Worm (Caenorhabditis elegans) whole organism, mixed stage, embryonic: ENCODE results near the gene pxn-2.

Source experiments
- bed-3 ChIP-seq: fragments of 200-800 bp; sonication (Bioruptor generic); optimal IDR thresholded peaks from 3 replicates; lab custom pipeline; 2018; ENCODE audit warnings: mild to moderate bottlenecking, missing genetic modification characterization, moderate library complexity, missing compliant biosample characterization
- blmp-1 ChIP-seq: fragments of 150-350 bp; optimal IDR thresholded peaks from 2 replicates; lab custom pipeline; 2014; ENCODE audit warnings: missing biosample characterization, missing genetic modification characterization
- ceh-39 ChIP-seq: fragments of 150-350 bp; optimal IDR thresholded peaks from 2 replicates; lab custom pipeline; 2014; ENCODE audit warnings: missing biosample characterization, missing genetic modification characterization
- ces-1 ChIP-seq: fragments of 150-350 bp; optimal IDR thresholded peaks from 2 replicates; lab custom pipeline; 2014; ENCODE audit warnings: missing biosample characterization, missing genetic modification reagents, missing genetic modification characterization
- lsy-2 ChIP-seq: fragments of 150-350 bp; optimal IDR thresholded peaks from 2 replicates; lab custom pipeline; 2014; ENCODE audit warnings: missing biosample characterization, missing genetic modification characterization
- mab-5 ChIP-seq: fragments of 150-350 bp; optimal IDR thresholded peaks from 2 replicates; lab custom pipeline; 2014; ENCODE audit warnings: missing biosample characterization, missing genetic modification characterization
- mls-2 ChIP-seq: sonication (generic microtip); optimal IDR thresholded peaks from 2 replicates; lab custom pipeline; 2016; ENCODE audit warnings: mild to moderate bottlenecking, missing genetic modification characterization, moderate library complexity, missing compliant biosample characterization
- nhr-2 ChIP-seq: fragments of 150-350 bp; optimal IDR thresholded peaks from 2 replicates; lab custom pipeline; 2014; ENCODE audit warnings: missing biosample characterization, missing genetic modification characterization
- nhr-76 ChIP-seq: sonication (generic microtip); optimal IDR thresholded peaks from 2 replicates; lab custom pipeline; 2017; ENCODE audit warnings: missing biosample characterization, missing genetic modification characterization
- sptf-1 ChIP-seq: sonication (generic microtip); optimal IDR thresholded peaks from 2 replicates; lab custom pipeline; 2017; ENCODE audit warnings: mild to moderate bottlenecking, missing genetic modification characterization, moderate library complexity, missing compliant biosample characterization
- ztf-11 ChIP-seq: fragments of 150-350 bp; optimal IDR thresholded peaks from 2 replicates; lab custom pipeline; 2014; ENCODE audit warnings: missing biosample characterization, missing genetic modification characterization

ce11 chrX:10982051-10982450 lies 3.0 kb upstream of the pxn-2 start, which contains the start of gene ver-4:
- TF ChIP-seq mab-5 (tag; lab: Kevin White, UChicago) (no peak), lsy-2 (no peak), ztf-11 (tag; lab: Kevin White, UChicago) (no peak), ceh-39 (tag; lab: Kevin White, UChicago) (no peak), sptf-1 (tag; lab: Kevin White, UChicago) (no peak), mls-2 (tag; lab: Kevin White, UChicago) (no peak), nhr-2 (no peak), nhr-76 (tag; lab: Kevin White, UChicago) (no peak), bed-3 (GFP tag; lab: Kevin White, UChicago) (no peak), blmp-1 (no peak), ces-1 (GFP tag; lab: Kevin White, UChicago) (no peak)
